Worm (Caenorhabditis elegans): ENCODE data around the gene apc-17.

Gene apc-17

ce11 chrII:11150976-11151375 lies 43.0 kb downstream of the apc-17 start (continued):
- TF ChIP-seq alr-1 (tag; optimal IDR thresholded peaks at IDR 0.05; ENCODE audit: borderline replicate concordance) (no peak), ces-1 (GFP tag; optimal IDR thresholded peaks at IDR 0.05) (no peak), C34B4.2 (tag; optimal IDR thresholded peaks at IDR 0.05) (no peak), lin-13 (GFP tag; optimal IDR thresholded peaks at IDR 0.05) (no peak), efl-1 (optimal IDR thresholded peaks at IDR 0.05) (no peak), efl-1 (GFP tag; optimal IDR thresholded peaks at IDR 0.05 in 1 of 2) (peak in 1 of 2 experiments; percentile 41), pag-3 (tag; optimal IDR thresholded peaks at IDR 0.05; ENCODE audit: borderline replicate concordance, insufficient read depth) (no peak), tbx-2 (tag; optimal IDR thresholded peaks at IDR 0.05) (no peak), dsc-1 (tag; optimal IDR thresholded peaks at IDR 0.05) (no peak), rnt-1 (tag; optimal IDR thresholded peaks at IDR 0.05) (no peak), fkh-4 (tag; optimal IDR thresholded peaks at IDR 0.05; ENCODE audit: borderline replicate concordance) (no peak), lsy-2 (tag; optimal IDR thresholded peaks at IDR 0.05) (no peak), lin-14 (GFP tag; optimal IDR thresholded peaks at IDR 0.05) (no peak), lir-3 (tag; optimal IDR thresholded peaks at IDR 0.05; ENCODE audit: poor library complexity) (no peak), lin-35 (GFP tag; optimal IDR thresholded peaks at IDR 0.05) (peak in 1 of 2 experiments; percentile 52), elt-2 (tag; optimal IDR thresholded peaks at IDR 0.05) (peak; percentile 97), dpl-1 (GFP tag; optimal IDR thresholded peaks at IDR 0.05) (no peak), isw-1 (GFP tag; IDR thresholded peaks at IDR 0.05) (no peak), nhr-71 (tag; optimal IDR thresholded peaks at IDR 0.05) (peak; percentile 33), unc-86 (tag; optimal IDR thresholded peaks at IDR 0.05) (no peak)

- TF ChIP-seq mep-1 (tag; optimal IDR thresholded peaks at IDR 0.05) (no peak), elt-3 (tag; optimal IDR thresholded peaks at IDR 0.05) (no peak), nhr-71 (tag; optimal IDR thresholded peaks at IDR 0.05) (no peak), lir-3 (tag; optimal IDR thresholded peaks at IDR 0.05; ENCODE audit: poor library complexity) (no peak), aly-2 (tag; optimal IDR thresholded peaks at IDR 0.05) (no peak), nhr-28 (tag; optimal IDR thresholded peaks at IDR 0.05) (no peak), ceh-63 (GFP tag; optimal IDR thresholded peaks at IDR 0.05) (no peak), ama-1 (optimal IDR thresholded peaks at IDR 0.05) (no peak)
Observed at ce11 chrII:11152495-11152894, 44.6 kb downstream of the apc-17 start, which contains the start of gene pqm-1. Gene pqm-1 (minus strand): TSS chrII:11152595.

ce11 chrII:11153080-11153479 lies 45.2 kb downstream of the apc-17 start:
- TF ChIP-seq elt-2 (tag; optimal IDR thresholded peaks at IDR 0.05), result peak; percentile 9
- TF ChIP-seq jun-1 (tag; optimal IDR thresholded peaks at IDR 0.05), result no peak

- TF ChIP-seq elt-2 (tag; optimal IDR thresholded peaks at IDR 0.05), result peak; percentile 72
- no peak for TF ChIP-seq snpc-4 (tag; optimal IDR thresholded peaks at IDR 0.05)
- no peak for TF ChIP-seq efl-3 (GFP tag; optimal IDR thresholded peaks at IDR 0.05)
Observed at ce11 chrII:11153800-11154199, 45.9 kb downstream of the apc-17 start.

ce11 chrII:11154957-11155356 lies 47.0 kb downstream of the apc-17 start:
- TF ChIP-seq elt-2 (tag; optimal IDR thresholded peaks at IDR 0.05) (peak; percentile 12), unc-130 (tag; optimal IDR thresholded peaks at IDR 0.05) (no peak)

- TF ChIP-seq sox-4 (tag; optimal IDR thresholded peaks at IDR 0.05), result no peak
- TF ChIP-seq ceh-63 (GFP tag; optimal IDR thresholded peaks at IDR 0.05), result no peak
- no peak for TF ChIP-seq jun-1 (tag; optimal IDR thresholded peaks at IDR 0.05)
- TF ChIP-seq unc-30 (tag; optimal IDR thresholded peaks at IDR 0.05), result no peak
- no peak for TF ChIP-seq nhr-76 (tag; optimal IDR thresholded peaks at IDR 0.05)
Observed at ce11 chrII:11155400-11155799, 47.5 kb downstream of the apc-17 start.

Measured in whole organism, L1 larva.